Fruit fly (Drosophila melanogaster) whole organism, embryonic: ENCODE measurements around the gene Lsd-1.

ENCODE experiments used
- Antp ChIP-seq: fragments of 200-800 bp; sonication (Bioruptor generic); optimal IDR thresholded peaks from 3 replicates; lab custom pipeline; 2016; ENCODE audit warnings: missing biosample characterization, missing genetic modification characterization
- CG11723 ChIP-seq: fragments of 200-800 bp; sonication (Bioruptor generic); optimal IDR thresholded peaks from 2 replicates; lab custom pipeline; 2017; ENCODE audit warnings: missing biosample characterization, mild to moderate bottlenecking, missing genetic modification characterization
- CG12071 ChIP-seq: fragments of 200-800 bp; sonication (Bioruptor generic); optimal IDR thresholded peaks from 3 replicates; lab custom pipeline; 2018; ENCODE audit warnings: missing biosample characterization, mild to moderate bottlenecking, missing genetic modification characterization
- CG12659 ChIP-seq: fragments of 200-800 bp; sonication (Bioruptor generic); optimal IDR thresholded peaks from 3 replicates; lab custom pipeline; 2017; ENCODE audit warnings: mild to moderate bottlenecking, missing biosample characterization, missing genetic modification reagents, missing genetic modification characterization
- CG12744 ChIP-seq: fragments of 200-800 bp; sonication (Bioruptor generic); optimal IDR thresholded peaks from 2 replicates; lab custom pipeline; 2016; ENCODE audit warnings: missing biosample characterization, missing genetic modification characterization
- CG17186 ChIP-seq: fragments of 200-800 bp; sonication (Bioruptor generic); optimal IDR thresholded peaks from 3 replicates; lab custom pipeline; 2017; ENCODE audit warnings: missing biosample characterization, missing genetic modification reagents, missing genetic modification characterization
- CG17568 ChIP-seq: fragments of 200-800 bp; sonication (Bioruptor generic); optimal IDR thresholded peaks from 2 replicates; lab custom pipeline; 2018; ENCODE audit warnings: missing biosample characterization, mild to moderate bottlenecking, missing genetic modification characterization, moderate library complexity
- CG2889 ChIP-seq: fragments of 200-800 bp; sonication (Bioruptor generic); IDR thresholded peaks from 3 replicates; pipeline ENCODE4 v1.3.6; 2022; ENCODE audit warnings: missing biosample characterization, missing genetic modification characterization
- CG31441 ChIP-seq: fragments of 200-800 bp; sonication (Bioruptor generic); IDR thresholded peaks from 2 replicates; pipeline ENCODE4 v1.3.6; 2022; ENCODE audit warnings: missing biosample characterization, missing genetic modification characterization
- CG32532 ChIP-seq: fragments of 200-800 bp; sonication (Bioruptor generic); IDR thresholded peaks from 2 replicates; pipeline ENCODE4 v1.3.6; 2022; ENCODE audit warnings: missing biosample characterization, missing genetic modification characterization
- CG33557 ChIP-seq: fragments of 200-800 bp; sonication (Bioruptor generic); optimal IDR thresholded peaks from 2 replicates; lab custom pipeline; 2019; ENCODE audit warnings: missing biosample characterization, mild to moderate bottlenecking, missing genetic modification characterization, moderate library complexity
- CG6254 ChIP-seq: fragments of 200-800 bp; sonication (Bioruptor generic); optimal IDR thresholded peaks from 3 replicates; lab custom pipeline; 2017; ENCODE audit warnings: mild to moderate bottlenecking, missing biosample characterization, missing genetic modification reagents, missing genetic modification characterization
- CG6272 ChIP-seq: fragments of 200-800 bp; sonication (Bioruptor generic); IDR thresholded peaks from 2 replicates; pipeline ENCODE4 v1.3.6; 2022; ENCODE audit warnings: missing biosample characterization, missing genetic modification characterization
- CG6765 ChIP-seq: fragments of 200-800 bp; sonication (Bioruptor generic); optimal IDR thresholded peaks from 3 replicates; lab custom pipeline; 2017; ENCODE audit warnings: missing biosample characterization, mild to moderate bottlenecking, missing genetic modification characterization
- CG7987 ChIP-seq: fragments of 200-800 bp; sonication (Bioruptor generic); optimal IDR thresholded peaks from 2 replicates; lab custom pipeline; 2018; ENCODE audit warnings: missing biosample characterization, mild to moderate bottlenecking, missing genetic modification characterization, moderate library complexity
- CG8290 ChIP-seq, 3 experiments: fragments of 200-800 bp; sonication (Bioruptor generic); optimal IDR thresholded peaks; 2 replicates each; lab custom pipeline; 2016 to 2019; ENCODE audit warnings: missing biosample characterization in 3 of 3, missing genetic modification characterization in 3 of 3, mild to moderate bottlenecking in 2 of 3, moderate library complexity in 1 of 3
- CG8388 ChIP-seq: fragments of 200-800 bp; sonication (Bioruptor generic); optimal IDR thresholded peaks from 2 replicates; lab custom pipeline; 2019; ENCODE audit warnings: missing biosample characterization, mild to moderate bottlenecking, missing genetic modification characterization, moderate library complexity
- CG9727 ChIP-seq: fragments of 200-800 bp; sonication (Bioruptor generic); optimal IDR thresholded peaks from 3 replicates; lab custom pipeline; 2017; ENCODE audit warnings: missing biosample characterization, mild to moderate bottlenecking, missing genetic modification characterization
- CHES-1-like ChIP-seq: fragments of 200-800 bp; sonication (Bioruptor generic); optimal IDR thresholded peaks from 2 replicates; lab custom pipeline; 2016; ENCODE audit warnings: missing biosample characterization, missing genetic modification characterization
- Dll ChIP-seq: fragments of 200-800 bp; sonication (Bioruptor generic); IDR thresholded peaks from 4 replicates; pipeline ENCODE4 v1.3.6; 2022; ENCODE audit warnings: missing biosample characterization, missing genetic modification characterization; ENCODE audit not compliant: partially characterized antibody
- Doc2 ChIP-seq: fragments of 200-800 bp; sonication (Bioruptor generic); IDR thresholded peaks from 2 replicates; pipeline ENCODE4 v1.3.6; 2022; ENCODE audit warnings: missing biosample characterization, missing genetic modification characterization
- MBD-R2 ChIP-seq: fragments of 200-800 bp; sonication (Bioruptor generic); IDR thresholded peaks from 2 replicates; pipeline ENCODE4 v1.3.6; 2022; ENCODE audit warnings: missing biosample characterization, missing genetic modification characterization
- MTF-1 ChIP-seq: fragments of 200-800 bp; sonication (Bioruptor generic); optimal IDR thresholded peaks from 2 replicates; lab custom pipeline; 2018; ENCODE audit warnings: missing biosample characterization, mild to moderate bottlenecking, missing genetic modification characterization, borderline replicate concordance
- NfI ChIP-seq: fragments of 200-800 bp; sonication (Bioruptor generic); optimal IDR thresholded peaks from 3 replicates; lab custom pipeline; 2018; ENCODE audit warnings: missing biosample characterization, mild to moderate bottlenecking, missing genetic modification characterization, moderate library complexity
- PHDP ChIP-seq: fragments of 200-800 bp; sonication (Bioruptor generic); optimal IDR thresholded peaks from 3 replicates; lab custom pipeline; 2018; ENCODE audit warnings: missing biosample characterization, mild to moderate bottlenecking, missing genetic modification characterization, moderate library complexity
- Scr ChIP-seq: fragments of 200-800 bp; sonication (Bioruptor generic); IDR thresholded peaks from 2 replicates; pipeline ENCODE4 v1.3.6; 2022; ENCODE audit warnings: missing biosample characterization, missing genetic modification characterization; ENCODE audit not compliant: partially characterized antibody
- Side ChIP-seq: fragments of 200-800 bp; sonication (Bioruptor generic); optimal IDR thresholded peaks from 2 replicates; lab custom pipeline; 2016; ENCODE audit warnings: missing biosample characterization, missing genetic modification characterization
- YL-1 ChIP-seq: fragments of 200-800 bp; sonication (Bioruptor generic); optimal IDR thresholded peaks from 3 replicates; lab custom pipeline; 2017; ENCODE audit warnings: missing biosample characterization, mild to moderate bottlenecking, missing genetic modification characterization
- ase ChIP-seq: fragments of 200-800 bp; sonication (Bioruptor generic); IDR thresholded peaks from 3 replicates; pipeline ENCODE4 v1.3.6; 2022; ENCODE audit warnings: missing biosample characterization, missing genetic modification characterization
- chn ChIP-seq: fragments of 200-800 bp; sonication (Bioruptor generic); optimal IDR thresholded peaks from 2 replicates; lab custom pipeline; 2016; ENCODE audit warnings: missing biosample characterization, missing genetic modification characterization
- disco-r ChIP-seq: fragments of 200-800 bp; sonication (Bioruptor generic); optimal IDR thresholded peaks from 2 replicates; lab custom pipeline; 2016; ENCODE audit warnings: missing biosample characterization, missing genetic modification characterization
- dysf ChIP-seq: fragments of 200-800 bp; sonication (Bioruptor generic); IDR thresholded peaks from 3 replicates; pipeline ENCODE4 v1.3.6; 2022; ENCODE audit warnings: missing biosample characterization, missing genetic modification characterization
- ems ChIP-seq: fragments of 200-800 bp; sonication (Bioruptor generic); optimal IDR thresholded peaks from 3 replicates; lab custom pipeline; 2016; ENCODE audit warnings: missing biosample characterization, missing genetic modification characterization
- eve ChIP-seq, 2 experiments: fragments of >200 bp; optimal IDR thresholded peaks; 2 replicates each; lab custom pipeline; 2017; ENCODE audit warnings: missing biosample characterization in 2 of 2, missing genetic modification characterization in 2 of 2
- fd96Cb ChIP-seq: fragments of 200-800 bp; sonication (Bioruptor generic); optimal IDR thresholded peaks from 2 replicates; lab custom pipeline; 2018; ENCODE audit warnings: missing biosample characterization, mild to moderate bottlenecking, missing genetic modification characterization, moderate library complexity
- gce ChIP-seq: fragments of 200-800 bp; sonication (Bioruptor generic); IDR thresholded peaks from 3 replicates; pipeline ENCODE4 v1.3.6; 2022; ENCODE audit warnings: missing biosample characterization, missing genetic modification characterization
- insv ChIP-seq, 2 experiments: fragments of 200-800 bp; sonication (Bioruptor generic); optimal IDR thresholded peaks; 3 replicates each; lab custom pipeline; 2016 to 2018; ENCODE audit warnings: missing biosample characterization in 2 of 2, missing genetic modification characterization in 2 of 2
- jing ChIP-seq: fragments of 200-800 bp; sonication (Bioruptor generic); optimal IDR thresholded peaks from 2 replicates; lab custom pipeline; 2018; ENCODE audit warnings: missing biosample characterization, mild to moderate bottlenecking, missing genetic modification characterization
- lilli ChIP-seq: fragments of 200-800 bp; sonication (Bioruptor generic); optimal IDR thresholded peaks from 3 replicates; lab custom pipeline; 2016; ENCODE audit warnings: missing biosample characterization, missing genetic modification characterization
- org-1 ChIP-seq: fragments of 200-800 bp; sonication (Bioruptor generic); optimal IDR thresholded peaks from 2 replicates; lab custom pipeline; 2017; ENCODE audit warnings: missing biosample characterization, missing genetic modification characterization
- sd ChIP-seq: fragments of 200-800 bp; sonication (Bioruptor generic); optimal IDR thresholded peaks from 3 replicates; lab custom pipeline; 2018; ENCODE audit warnings: missing biosample characterization, mild to moderate bottlenecking, missing genetic modification characterization, moderate library complexity
- sens ChIP-seq: fragments of 200-800 bp; sonication (Bioruptor generic); peaks from one replicate; lab custom pipeline; 2016; ENCODE audit warnings: missing biosample characterization, missing genetic modification characterization
- sens-2 ChIP-seq: fragments of 200-800 bp; sonication (Bioruptor generic); IDR thresholded peaks from 2 replicates; pipeline ENCODE4 v1.3.6; 2022; ENCODE audit warnings: missing biosample characterization, missing genetic modification characterization
- slp2 ChIP-seq: fragments of 200-800 bp; sonication (Bioruptor generic); optimal IDR thresholded peaks from 2 replicates; lab custom pipeline; 2016; ENCODE audit warnings: missing biosample characterization, missing genetic modification characterization
- so ChIP-seq: fragments of 200-800 bp; sonication (Bioruptor generic); IDR thresholded peaks from 3 replicates; pipeline ENCODE4 v1.3.6; 2022; ENCODE audit warnings: missing biosample characterization, missing genetic modification characterization
- trh ChIP-seq: fragments of 200-800 bp; sonication (Bioruptor generic); optimal IDR thresholded peaks from 2 replicates; lab custom pipeline; 2016; ENCODE audit warnings: missing biosample characterization, missing genetic modification characterization
- vfl ChIP-seq: fragments of 200-800 bp; sonication (Bioruptor generic); optimal IDR thresholded peaks from 2 replicates; lab custom pipeline; 2016; ENCODE audit warnings: missing biosample characterization, missing genetic modification characterization

Lsd-1 gene

DNA sequence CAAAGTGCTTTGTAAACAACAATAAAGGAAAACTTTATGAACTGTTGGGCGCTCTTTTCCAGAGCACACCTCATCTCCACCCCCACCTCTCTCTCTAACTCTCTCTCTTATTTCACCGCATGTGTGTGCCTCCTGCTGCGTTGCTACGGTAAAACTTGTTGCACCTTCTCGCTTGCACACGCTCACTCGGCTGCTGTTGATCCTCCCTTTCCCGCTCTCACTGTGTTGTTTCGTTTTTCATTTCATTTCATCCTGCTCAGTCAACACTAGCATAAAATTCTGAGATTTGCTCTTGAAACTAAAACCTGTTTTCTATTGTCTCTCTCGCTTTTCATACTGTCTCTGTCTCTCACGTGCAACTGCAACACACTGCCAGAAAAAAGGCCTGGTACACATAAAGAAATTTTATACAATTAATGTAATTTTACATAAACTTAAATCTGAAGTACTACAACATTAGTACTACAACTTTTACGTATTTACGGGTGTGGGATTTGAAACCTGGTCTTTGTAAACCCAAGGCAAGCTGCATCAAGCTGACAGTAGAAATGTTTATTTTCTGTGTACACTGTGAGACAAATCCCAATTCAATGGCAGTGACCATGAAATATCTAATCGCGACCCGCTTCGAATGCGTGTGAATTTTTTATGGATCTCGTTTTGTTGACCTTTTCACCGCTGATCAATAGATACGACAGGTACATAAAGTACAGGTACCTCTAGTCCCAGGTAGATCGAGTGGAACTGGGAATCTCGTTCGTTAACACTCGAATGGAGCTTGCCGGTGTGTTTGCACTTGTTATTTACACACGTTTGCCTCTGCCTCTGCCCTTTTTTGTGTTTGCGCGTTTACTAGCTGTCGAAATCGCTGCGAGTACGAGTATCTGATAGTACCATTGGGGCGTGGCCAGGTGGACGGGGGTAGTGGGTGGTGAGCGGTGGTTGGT lies 19.1 kb downstream of the Lsd-1 start (continued):
- TF ChIP-seq CG6765 (GFP tag; lab: Kevin White, UChicago), result peak; percentile 78
- TF ChIP-seq PHDP (tag; lab: Kevin White, UChicago), result peak; percentile 82
- peak; percentile 94 for TF ChIP-seq CG31441
- peak; percentile 76 for TF ChIP-seq CG6272 (GFP tag; lab: Robert Waterston, UW)
- peak; percentile 71 for TF ChIP-seq NfI (GFP tag; lab: Kevin White, UChicago)
- TF ChIP-seq so, result 0 out of 3 replicates have a peak, but pooled peaks have one; percentile 28
- TF ChIP-seq gce (GFP tag; lab: Robert Waterston, UW), result peak; percentile 58; the same call in 2 of the 3 replicates
- TF ChIP-seq dysf, result peak; percentile 74; the same call in 2 of the 3 replicates
- peak; percentile 92 for TF ChIP-seq CG33557 (GFP tag; lab: Kevin White, UChicago)
- peak; percentile 32 for TF ChIP-seq CG17186 (GFP tag; lab: Kevin White, UChicago)
- peak; percentile 77 for TF ChIP-seq MTF-1
- TF ChIP-seq lilli (GFP tag; lab: Kevin White, UChicago), result peak; percentile 89
- TF ChIP-seq CG12659 (GFP tag; lab: Kevin White, UChicago), result peak; percentile 75
- TF ChIP-seq sd, result peak; percentile 48
- TF ChIP-seq CG12071 (GFP tag; lab: Kevin White, UChicago), result peak; percentile 87
- peak; percentile 77 for TF ChIP-seq Antp (GFP tag; lab: Kevin White, UChicago)
- peak; percentile 89 for TF ChIP-seq jing
- TF ChIP-seq CG6254 (GFP tag; lab: Kevin White, UChicago), result peak; percentile 94
- peak; percentile 93 for TF ChIP-seq CG9727 (GFP tag; lab: Kevin White, UChicago)
- peak; percentile 58 for TF ChIP-seq vfl
- TF ChIP-seq Doc2, result no peak
- TF ChIP-seq CG32532, result peak; percentile 30
- peak; percentile 44 for TF ChIP-seq CG12744 (GFP tag; lab: Kevin White, UChicago)
- TF ChIP-seq trh (GFP tag; lab: Kevin White, UChicago), result peak; percentile 75
- TF ChIP-seq sens-2 (GFP tag; lab: Robert Waterston, UW), result peak; percentile 62
- peak; percentile 95 for TF ChIP-seq fd96Cb (tag; lab: Kevin White, UChicago)
- TF ChIP-seq eve (GFP tag; optimal IDR thresholded peaks at IDR 0.05; lab: Kevin White, UChicago), result peak in 1 of 2 experiments; percentile 77
- TF ChIP-seq CHES-1-like (GFP tag; lab: Kevin White, UChicago), result peak; percentile 38
- peak; percentile 97 for TF ChIP-seq CG8388
- peak; percentile 55 for TF ChIP-seq disco-r (GFP tag; lab: Kevin White, UChicago)
- peak; percentile 32; the same call in 1 of the 2 replicates for TF ChIP-seq MBD-R2 (GFP tag; lab: Robert Waterston, UW)
- peak; percentile 99 for TF ChIP-seq sens (GFP tag; lab: Kevin White, UChicago)
- TF ChIP-seq Side, result peak; percentile 55
- no peak for TF ChIP-seq Dll
- no peak for TF ChIP-seq Scr
- peak; percentile 74 for TF ChIP-seq CG8290 (GFP tag; optimal IDR thresholded peaks at IDR 0.05; lab: Kevin White, UChicago)
- peak; percentile 79 to 89 for TF ChIP-seq CG8290 (tag; optimal IDR thresholded peaks at IDR 0.05; lab: Kevin White, UChicago)
- peak; percentile 79 for TF ChIP-seq CG11723 (GFP tag; lab: Kevin White, UChicago)
- TF ChIP-seq YL-1, result peak; percentile 39
- peak; percentile 61; the same call in 2 of the 3 replicates for TF ChIP-seq ase (GFP tag; lab: Robert Waterston, UW)
- peak; percentile 73 for TF ChIP-seq CG17568 (GFP tag; lab: Kevin White, UChicago)
- TF ChIP-seq CG2889 (GFP tag; lab: Robert Waterston, UW), result peak; percentile 67; the same call in 2 of the 3 replicates
- peak; percentile 78 for TF ChIP-seq chn (GFP tag; lab: Kevin White, UChicago)
- peak; percentile 85 for TF ChIP-seq slp2 (GFP tag; lab: Kevin White, UChicago)
- TF ChIP-seq ems, result peak; percentile 73
- peak; percentile 1 to 42 for TF ChIP-seq insv (GFP tag; optimal IDR thresholded peaks at IDR 0.05; lab: Kevin White, UChicago)
- peak; percentile 88 for TF ChIP-seq CG7987 (GFP tag; lab: Kevin White, UChicago)
- TF ChIP-seq org-1 (GFP tag; lab: Kevin White, UChicago), result peak; percentile 78
